Worm (Caenorhabditis elegans) whole organism, L1 larva: ENCODE measurements around the gene btb-2.

Experiments used
- F16B12.6 ChIP-seq: fragments of 150-350 bp; optimal IDR thresholded peaks from 2 replicates; lab custom pipeline; 2014; ENCODE audit warnings: missing biosample characterization, missing genetic modification characterization
- aly-2 ChIP-seq: fragments of 150-350 bp; optimal IDR thresholded peaks from 2 replicates; lab custom pipeline; 2014; ENCODE audit warnings: missing biosample characterization, missing genetic modification characterization
- ama-1 ChIP-seq: fragments of 150-350 bp; optimal IDR thresholded peaks from 2 replicates; lab custom pipeline; 2014
- blmp-1 ChIP-seq: fragments of 150-350 bp; optimal IDR thresholded peaks from 2 replicates; lab custom pipeline; 2014; ENCODE audit warnings: missing biosample characterization, missing genetic modification characterization
- ceh-8 ChIP-seq: fragments of 200-800 bp; sonication (Bioruptor generic); optimal IDR thresholded peaks from 2 replicates; lab custom pipeline; 2018; ENCODE audit warnings: mild to moderate bottlenecking, missing genetic modification characterization, moderate library complexity, missing compliant biosample characterization
- efl-1 ChIP-seq, 4 experiments: fragments of 150-350 bp; optimal IDR thresholded peaks in 3 of 4; peaks in 1 of 4; 1 replicate in 1 of 4; 2 replicates in 3 of 4; lab custom pipeline; 2014; ENCODE audit warnings: missing biosample characterization in 2 of 4, missing genetic modification characterization in 2 of 4, missing genetic modification reagents in 2 of 4
- efl-3 ChIP-seq: fragments of 200-800 bp; sonication (Bioruptor generic); optimal IDR thresholded peaks from 2 replicates; lab custom pipeline; 2018; ENCODE audit warnings: mild to moderate bottlenecking, missing genetic modification characterization, missing compliant biosample characterization
- egl-27 ChIP-seq, 2 experiments: fragments of 150-350 bp in 1 of 2; sonication (generic microtip); optimal IDR thresholded peaks; 3 replicates each; lab custom pipeline; 2017 to 2018; ENCODE audit warnings: missing biosample characterization in 2 of 2, missing genetic modification characterization in 2 of 2, missing genetic modification reagents in 2 of 2
- elt-2 ChIP-seq: sonication (generic microtip); optimal IDR thresholded peaks from 2 replicates; lab custom pipeline; 2016; ENCODE audit warnings: missing genetic modification characterization, mild to moderate bottlenecking, inconsistent platforms, missing compliant biosample characterization, missing genetic modification reagents
- elt-3 ChIP-seq, 6 experiments: fragments of 150-350 bp in 1 of 6; sonication (generic microtip); optimal IDR thresholded peaks; 2 replicates each; lab custom pipeline; 2017 to 2018; ENCODE audit warnings: missing biosample characterization in 6 of 6, missing genetic modification characterization in 6 of 6, inconsistent platforms in 1 of 6
- fkh-8 ChIP-seq: sonication (generic microtip); optimal IDR thresholded peaks from 2 replicates; lab custom pipeline; 2016; ENCODE audit warnings: mild to moderate bottlenecking, missing genetic modification characterization, missing compliant biosample characterization
- grh-1 ChIP-seq: fragments of 200-800 bp; sonication (Bioruptor generic); IDR thresholded peaks from 2 replicates; pipeline ENCODE4 v1.3.6; 2022; ENCODE audit warnings: missing genetic modification reagents, missing genetic modification characterization, missing compliant biosample characterization
- hlh-4 ChIP-seq: sonication (generic microtip); optimal IDR thresholded peaks from 2 replicates; lab custom pipeline; 2016; ENCODE audit warnings: mild to moderate bottlenecking, missing genetic modification characterization, missing compliant biosample characterization
- isw-1 ChIP-seq: fragments of 200-800 bp; sonication (Bioruptor generic); IDR thresholded peaks from 2 replicates; pipeline ENCODE4 v1.3.6; 2022; ENCODE audit warnings: missing genetic modification characterization, missing compliant biosample characterization
- lin-14 ChIP-seq: fragments of 200-800 bp; sonication (Bioruptor generic); optimal IDR thresholded peaks from 2 replicates; lab custom pipeline; 2018; ENCODE audit warnings: mild to moderate bottlenecking, missing genetic modification characterization, moderate library complexity, missing compliant biosample characterization
- lin-35 ChIP-seq, 2 experiments: fragments of 150-350 bp; optimal IDR thresholded peaks; 2 replicates each; lab custom pipeline; 2014; ENCODE audit warnings: missing biosample characterization in 2 of 2, missing genetic modification characterization in 2 of 2, missing genetic modification reagents in 2 of 2
- lir-3 ChIP-seq: sonication (generic microtip); optimal IDR thresholded peaks from 2 replicates; lab custom pipeline; 2016; ENCODE audit warnings: mild to moderate bottlenecking, missing genetic modification characterization, moderate library complexity, missing compliant biosample characterization; ENCODE audit not compliant: poor library complexity
- nhr-11 ChIP-seq: fragments of 150-350 bp; optimal IDR thresholded peaks from 2 replicates; lab custom pipeline; 2014; ENCODE audit warnings: missing biosample characterization, missing genetic modification characterization
- nhr-12 ChIP-seq: sonication (generic microtip); optimal IDR thresholded peaks from 2 replicates; lab custom pipeline; 2017; ENCODE audit warnings: missing biosample characterization, missing genetic modification characterization
- nhr-20 ChIP-seq: sonication (generic microtip); optimal IDR thresholded peaks from 2 replicates; lab custom pipeline; 2016; ENCODE audit warnings: mild to moderate bottlenecking, missing genetic modification characterization, missing compliant biosample characterization
- nhr-47 ChIP-seq: sonication (generic microtip); optimal IDR thresholded peaks from 2 replicates; lab custom pipeline; 2016; ENCODE audit warnings: mild to moderate bottlenecking, missing genetic modification characterization, moderate library complexity, missing compliant biosample characterization
- nhr-71 ChIP-seq: sonication (generic microtip); optimal IDR thresholded peaks from 2 replicates; lab custom pipeline; 2016; ENCODE audit warnings: mild to moderate bottlenecking, missing genetic modification characterization, moderate library complexity, missing compliant biosample characterization
- nhr-84 ChIP-seq: sonication (generic microtip); optimal IDR thresholded peaks from 2 replicates; lab custom pipeline; 2017; ENCODE audit warnings: missing biosample characterization, missing genetic modification characterization
- nhr-85 ChIP-seq: sonication (generic microtip); peaks from one replicate; lab custom pipeline; 2016; ENCODE audit warnings: missing genetic modification characterization, inconsistent platforms, missing compliant biosample characterization
- nhr-90 ChIP-seq: sonication (generic microtip); optimal IDR thresholded peaks from 2 replicates; lab custom pipeline; 2016; ENCODE audit warnings: mild to moderate bottlenecking, missing genetic modification characterization, missing compliant biosample characterization; ENCODE audit not compliant: poor library complexity
- pag-3 ChIP-seq: sonication (generic microtip); optimal IDR thresholded peaks from 2 replicates; lab custom pipeline; 2017; ENCODE audit warnings: missing genetic modification characterization, mild to moderate bottlenecking, missing compliant biosample characterization, antibody characterized with exemption, borderline replicate concordance; ENCODE audit not compliant: insufficient read depth
- skn-1 ChIP-seq: fragments of 150-350 bp; optimal IDR thresholded peaks from 2 replicates; lab custom pipeline; 2014; ENCODE audit warnings: missing biosample characterization, missing genetic modification characterization
- snu-23 ChIP-seq: sonication (generic microtip); optimal IDR thresholded peaks from 2 replicates; lab custom pipeline; 2016; ENCODE audit warnings: missing genetic modification characterization, missing compliant biosample characterization
- sptf-1 ChIP-seq: fragments of 150-350 bp; optimal IDR thresholded peaks from 2 replicates; lab custom pipeline; 2014; ENCODE audit warnings: missing biosample characterization, missing genetic modification characterization
- tbx-2 ChIP-seq: sonication (generic microtip); optimal IDR thresholded peaks from 2 replicates; lab custom pipeline; 2016; ENCODE audit warnings: missing genetic modification characterization, missing compliant biosample characterization
- tlp-1 ChIP-seq: fragments of 150-350 bp; optimal IDR thresholded peaks from 2 replicates; lab custom pipeline; 2014; ENCODE audit warnings: missing biosample characterization, missing genetic modification characterization
- unc-30 ChIP-seq: sonication (generic microtip); optimal IDR thresholded peaks from 2 replicates; lab custom pipeline; 2017; ENCODE audit warnings: missing biosample characterization, missing genetic modification characterization
- unc-86 ChIP-seq: sonication (generic microtip); optimal IDR thresholded peaks from 2 replicates; lab custom pipeline; 2016; ENCODE audit warnings: missing genetic modification characterization, missing compliant biosample characterization
- xbp-1 ChIP-seq: sonication (generic microtip); optimal IDR thresholded peaks from 2 replicates; lab custom pipeline; 2016; ENCODE audit warnings: missing genetic modification characterization, missing compliant biosample characterization
- zag-1 ChIP-seq: fragments of 150-350 bp; optimal IDR thresholded peaks from 2 replicates; lab custom pipeline; 2014; ENCODE audit warnings: missing biosample characterization, missing genetic modification characterization

Gene btb-2

DNA sequence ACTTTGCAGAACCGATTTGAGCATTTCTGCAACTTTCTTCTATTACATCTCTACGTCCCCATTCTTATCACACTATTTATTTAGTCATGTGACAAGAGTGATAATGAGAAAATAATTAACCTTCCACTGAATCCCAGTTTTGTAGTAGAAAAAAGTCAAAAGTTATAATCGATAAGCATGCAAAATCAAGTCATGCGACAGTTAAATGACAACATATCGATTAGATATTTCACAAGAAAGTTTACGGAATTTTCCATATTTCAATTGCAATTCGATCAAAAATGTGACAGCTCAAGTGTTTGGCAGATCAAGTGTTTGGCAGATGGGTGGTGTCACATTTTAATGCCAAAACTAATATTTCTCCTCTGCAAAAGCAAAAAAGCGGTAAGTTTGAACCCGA is 27.1 kb upstream of the btb-2 start (continued):
- TF ChIP-seq nhr-84 (tag; lab: Kevin White, UChicago) (no peak), efl-1 (optimal IDR thresholded peaks at IDR 0.05; lab: Kevin White, UChicago) (no peak), efl-1 (GFP tag; optimal IDR thresholded peaks at IDR 0.05 in 1 of 2; lab: Kevin White, UChicago) (peak in 1 of 2 experiments; percentile 88), nhr-71 (tag; lab: Kevin White, UChicago) (peak; percentile 1), hlh-4 (tag; lab: Kevin White, UChicago) (no peak), lir-3 (tag; lab: Kevin White, UChicago) (no peak), nhr-85 (tag; lab: Kevin White, UChicago) (peak; percentile 62), lin-35 (GFP tag; optimal IDR thresholded peaks at IDR 0.05; lab: Kevin White, UChicago) (peak in 1 of 2 experiments; percentile 55), aly-2 (tag; lab: Kevin White, UChicago) (no peak), tlp-1 (tag; lab: Kevin White, UChicago) (no peak)

DNA sequence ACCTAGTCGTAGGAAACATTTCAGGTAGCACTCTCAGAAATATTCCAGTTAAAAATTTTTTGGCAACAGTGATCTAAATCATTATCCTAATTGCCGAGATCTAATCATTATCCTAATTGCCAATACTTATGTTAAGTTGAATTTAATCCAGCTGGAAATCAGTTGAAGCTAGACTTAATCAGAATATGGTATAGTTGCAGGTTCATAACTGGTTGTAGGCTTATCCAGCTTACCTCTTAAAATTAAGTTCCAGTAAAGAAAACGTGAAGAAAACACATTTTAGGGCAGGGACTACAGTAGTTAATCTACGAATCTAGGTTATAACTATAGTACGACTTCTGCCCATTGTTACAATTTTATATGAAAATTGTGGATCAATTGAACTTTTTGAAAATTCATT is 25.1 kb upstream of the btb-2 start:
- TF ChIP-seq ama-1 (lab: Kevin White, UChicago) (no peak), nhr-47 (no peak), pag-3 (tag; lab: Kevin White, UChicago) (no peak), nhr-90 (no peak), ceh-8 (GFP tag; lab: Kevin White, UChicago) (no peak), blmp-1 (no peak), egl-27 (tag; optimal IDR thresholded peaks at IDR 0.05; lab: Kevin White, UChicago) (no peak), hlh-4 (tag; lab: Kevin White, UChicago) (no peak), aly-2 (tag; lab: Kevin White, UChicago) (no peak), nhr-12 (no peak), unc-30 (no peak), nhr-11 (tag; lab: Kevin White, UChicago) (no peak), sptf-1 (tag; lab: Kevin White, UChicago) (no peak), isw-1 (GFP tag; lab: Robert Waterston, UW) (no peak), fkh-8 (tag; lab: Kevin White, UChicago) (no peak), snu-23 (GFP tag; lab: Kevin White, UChicago) (no peak), F16B12.6 (tag; lab: Kevin White, UChicago) (no peak), grh-1 (GFP tag; lab: Robert Waterston, UW) (no peak), xbp-1 (no peak), tbx-2 (tag; lab: Kevin White, UChicago) (no peak)

DNA sequence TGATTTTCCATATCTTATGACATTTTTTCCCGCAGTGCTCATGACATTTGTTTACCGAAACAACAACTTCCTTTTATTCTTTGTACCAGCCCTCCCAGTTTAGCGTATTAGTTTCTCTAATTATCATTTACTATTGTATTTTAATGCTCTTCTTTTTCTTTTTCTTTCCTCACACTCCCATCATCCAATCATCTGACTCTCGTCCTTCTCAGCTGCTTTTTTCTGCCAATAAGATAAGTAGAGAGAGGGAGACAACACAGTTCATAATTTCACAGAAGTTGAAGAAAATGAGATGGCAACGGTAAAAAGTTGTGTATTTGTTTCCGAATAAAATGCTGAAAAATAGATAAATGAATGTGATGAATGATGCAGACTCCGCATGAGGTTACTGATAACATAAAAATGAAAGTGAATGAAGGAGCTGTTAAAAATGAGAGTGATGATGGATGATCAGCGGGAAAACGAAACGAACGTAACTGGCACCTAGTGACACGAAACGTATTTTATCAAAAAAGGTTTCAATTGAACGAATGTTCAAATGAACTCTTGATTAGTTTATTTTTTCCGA is 24.3 kb upstream of the btb-2 start:
- TF ChIP-seq lin-14 (GFP tag; lab: Kevin White, UChicago) (peak; percentile 13), unc-86 (tag; lab: Kevin White, UChicago) (no peak), ceh-8 (GFP tag; lab: Kevin White, UChicago) (no peak), blmp-1 (peak; percentile 33), elt-2 (tag; lab: Kevin White, UChicago) (peak; percentile 52), nhr-20 (tag; lab: Kevin White, UChicago) (peak; percentile 0), nhr-47 (no peak), efl-3 (no peak), lin-35 (GFP tag; optimal IDR thresholded peaks at IDR 0.05; lab: Kevin White, UChicago) (peak in 1 of 2 experiments; percentile 56), isw-1 (GFP tag; lab: Robert Waterston, UW) (no peak), efl-1 (optimal IDR thresholded peaks at IDR 0.05; lab: Kevin White, UChicago) (no peak), efl-1 (GFP tag; optimal IDR thresholded peaks at IDR 0.05 in 1 of 2; lab: Kevin White, UChicago) (peak in 1 of 2 experiments; percentile 29), lir-3 (tag; lab: Kevin White, UChicago) (no peak)

DNA sequence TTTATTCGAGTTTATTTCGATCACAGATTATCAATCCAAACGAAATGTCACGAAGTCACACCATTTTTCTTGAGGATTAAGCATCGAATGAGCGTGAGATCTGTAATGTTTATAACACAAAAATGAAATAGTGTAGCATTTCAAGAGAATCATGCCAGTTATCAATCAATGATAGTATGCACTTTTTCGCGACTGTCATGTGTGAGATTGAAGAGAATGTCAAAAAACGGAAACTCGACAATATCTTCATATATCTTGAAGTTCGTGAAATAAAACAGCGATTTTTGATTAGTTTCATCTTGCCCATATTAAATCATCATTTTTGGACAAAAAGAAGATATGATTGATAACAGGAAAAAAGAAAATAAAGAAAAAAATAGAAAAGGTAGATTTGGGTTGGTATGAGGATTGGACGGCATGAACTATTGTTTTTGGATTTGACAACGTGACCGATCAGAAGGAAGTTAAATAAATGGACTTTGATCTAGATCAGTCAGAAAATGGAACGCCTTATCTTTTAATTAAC is 22.6 kb upstream of the btb-2 start:
- peak; percentile 73 for TF ChIP-seq blmp-1
- no peak for TF ChIP-seq skn-1
- no peak for TF ChIP-seq zag-1 (tag; lab: Kevin White, UChicago)
- peak in 4 of 6 experiments; percentile 22 to 62 (median 44) for TF ChIP-seq elt-3 (tag; optimal IDR thresholded peaks at IDR 0.05; lab: Kevin White, UChicago)
- TF ChIP-seq nhr-71 (tag; lab: Kevin White, UChicago) = peak; percentile 54
- TF ChIP-seq nhr-20 (tag; lab: Kevin White, UChicago) = peak; percentile 36
- peak; percentile 75 for TF ChIP-seq nhr-85 (tag; lab: Kevin White, UChicago)
- peak; percentile 27 for TF ChIP-seq snu-23 (GFP tag; lab: Kevin White, UChicago)
- TF ChIP-seq tbx-2 (tag; lab: Kevin White, UChicago) = peak; percentile 5
